Fruit fly (Drosophila melanogaster): ENCODE results near the gene Cdc23.

DNA sequence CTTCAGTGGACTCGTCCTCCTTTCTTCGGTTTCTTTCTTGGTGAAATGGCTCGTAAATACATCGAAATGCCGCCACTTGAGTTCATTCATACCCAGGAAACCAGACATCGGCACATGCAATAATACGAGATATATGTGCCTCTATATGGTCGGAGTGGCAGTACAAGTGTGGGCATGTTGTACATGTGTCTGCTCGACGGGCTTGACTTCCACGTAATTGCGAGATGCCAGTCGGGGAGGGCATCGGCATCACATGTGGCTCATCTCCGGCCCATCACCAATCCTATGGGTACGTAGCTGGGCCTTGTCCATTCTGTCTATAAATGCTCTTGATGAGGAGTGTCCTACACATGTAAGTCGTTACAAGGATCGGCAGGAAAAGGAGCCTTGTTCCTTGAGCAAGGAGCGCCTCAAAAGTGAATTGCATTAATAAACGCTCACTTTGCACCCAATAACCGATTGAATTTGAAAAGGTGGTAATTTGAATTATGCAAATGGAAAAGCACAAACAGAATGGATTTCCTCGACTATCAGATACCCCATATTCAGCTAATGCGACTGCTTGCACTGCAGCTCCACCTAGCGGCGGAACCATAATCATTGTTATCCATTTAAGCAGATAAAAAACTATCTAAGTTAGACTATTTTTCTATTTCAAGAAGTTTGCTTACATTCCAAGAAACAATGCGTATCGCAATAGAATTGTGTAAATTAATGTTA, 22.2 kb downstream of the Cdc23 start:
- TF ChIP-seq usp (GFP tag; optimal IDR thresholded peaks at IDR 0.05) (no peak), Dll (optimal IDR thresholded peaks at IDR 0.05) (no peak), CG8478 (optimal IDR thresholded peaks at IDR 0.05) (no peak), pan (optimal IDR thresholded peaks at IDR 0.05) (no peak), psq (optimal IDR thresholded peaks at IDR 0.05) (no peak)
